Worm (Caenorhabditis elegans) whole organism, mixed stage, embryonic: Measurements from ENCODE around the gene R08F11.4.

Experiments used
- cnd-1 ChIP-seq: fragments of 200-800 bp; sonication (Bioruptor generic); optimal IDR thresholded peaks from 2 replicates; lab custom pipeline; 2018; ENCODE audit warnings: mild to moderate bottlenecking, missing genetic modification characterization, missing compliant biosample characterization
- elt-3 ChIP-seq: fragments of 150-350 bp; optimal IDR thresholded peaks from 2 replicates; lab custom pipeline; 2014; ENCODE audit warnings: missing biosample characterization, missing genetic modification characterization
- lsy-2 ChIP-seq: fragments of 150-350 bp; optimal IDR thresholded peaks from 2 replicates; lab custom pipeline; 2014; ENCODE audit warnings: missing biosample characterization, missing genetic modification characterization
- nhr-12 ChIP-seq: fragments of 150-350 bp; optimal IDR thresholded peaks from 2 replicates; lab custom pipeline; 2014; ENCODE audit warnings: missing biosample characterization, missing genetic modification characterization
- nhr-2 ChIP-seq: fragments of 150-350 bp; optimal IDR thresholded peaks from 2 replicates; lab custom pipeline; 2014; ENCODE audit warnings: missing biosample characterization, missing genetic modification characterization
- nhr-237 ChIP-seq: fragments of 150-350 bp; optimal IDR thresholded peaks from 2 replicates; lab custom pipeline; 2014; ENCODE audit warnings: missing biosample characterization, missing genetic modification characterization
- sptf-1 ChIP-seq: sonication (generic microtip); optimal IDR thresholded peaks from 2 replicates; lab custom pipeline; 2017; ENCODE audit warnings: mild to moderate bottlenecking, missing genetic modification characterization, moderate library complexity, missing compliant biosample characterization
- unc-39 ChIP-seq: fragments of 150-350 bp; optimal IDR thresholded peaks from 2 replicates; lab custom pipeline; 2014; ENCODE audit warnings: missing biosample characterization, missing genetic modification characterization
- unc-62 ChIP-seq: fragments of 150-350 bp; optimal IDR thresholded peaks from 2 replicates; lab custom pipeline; 2014; ENCODE audit warnings: missing biosample characterization, missing genetic modification reagents, missing genetic modification characterization
- ztf-11 ChIP-seq: fragments of 150-350 bp; optimal IDR thresholded peaks from 2 replicates; lab custom pipeline; 2014; ENCODE audit warnings: missing biosample characterization, missing genetic modification characterization

DNA sequence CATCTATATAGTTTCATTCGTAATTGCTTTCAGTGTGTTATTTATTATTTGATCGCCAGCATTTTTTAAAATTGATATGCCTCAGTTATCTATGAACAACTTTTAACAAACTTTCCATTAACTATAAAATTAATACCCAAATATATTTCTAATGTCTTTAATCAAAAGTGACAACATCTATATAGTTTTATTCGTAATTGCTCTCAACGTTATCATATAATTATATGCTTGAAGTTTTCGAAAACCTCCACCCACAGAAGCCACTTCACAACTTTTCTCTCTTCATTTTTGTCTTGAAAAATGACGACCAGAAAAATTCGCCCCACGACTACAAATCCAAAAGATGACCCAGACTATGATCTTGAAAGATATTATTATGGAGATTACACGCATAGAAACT lies 3.0 kb upstream of the R08F11.4 start, which contains the start of gene srw-6:
- TF ChIP-seq cnd-1 (tag; lab: Kevin White, UChicago) (no peak), nhr-2 (tag; lab: Kevin White, UChicago) (no peak), nhr-12 (tag; lab: Kevin White, UChicago) (no peak), unc-39 (tag; lab: Kevin White, UChicago) (no peak), elt-3 (tag; lab: Kevin White, UChicago) (no peak), ztf-11 (tag; lab: Kevin White, UChicago) (no peak), sptf-1 (tag; lab: Kevin White, UChicago) (no peak), lsy-2 (tag; lab: Kevin White, UChicago) (no peak), unc-62 (GFP tag; lab: Kevin White, UChicago) (no peak), nhr-237 (tag; lab: Kevin White, UChicago) (no peak)
